Worm (Caenorhabditis elegans): ENCODE data around the gene col-118.

Gene col-118

ce11 chrIV:8847918-8848317 lies at the start of gene col-118:
Gene col-118 (plus strand): TSS chrIV:8848218.
- TF ChIP-seq F13H6.1 (tag; optimal IDR thresholded peaks at IDR 0.05) = no peak
- TF ChIP-seq hlh-13 (GFP tag; optimal IDR thresholded peaks at IDR 0.05) = no peak
- TF ChIP-seq ceh-18 (tag; optimal IDR thresholded peaks at IDR 0.05) = no peak
- TF ChIP-seq syd-9 (tag; optimal IDR thresholded peaks at IDR 0.05) = no peak
- TF ChIP-seq ztf-16 (tag; optimal IDR thresholded peaks at IDR 0.05) = no peak
- no peak for TF ChIP-seq ets-4 (tag; optimal IDR thresholded peaks at IDR 0.05)
- TF ChIP-seq K09A11.1 (tag; optimal IDR thresholded peaks at IDR 0.05; ENCODE audit: insufficient read depth) = no peak

- TF ChIP-seq K02D7.2 (tag; optimal IDR thresholded peaks at IDR 0.05) (no peak), ceh-14 (tag; optimal IDR thresholded peaks at IDR 0.05) (no peak), ceh-19 (GFP tag; optimal IDR thresholded peaks at IDR 0.05) (no peak), nhr-11 (tag; optimal IDR thresholded peaks at IDR 0.05) (no peak), pqm-1 (tag; optimal IDR thresholded peaks at IDR 0.05) (no peak), sdc-2 (tag; optimal IDR thresholded peaks at IDR 0.05) (no peak), pha-4 (tag; optimal IDR thresholded peaks at IDR 0.05) (no peak), hlh-8 (tag; optimal IDR thresholded peaks at IDR 0.05) (no peak)
Observed at ce11 chrIV:8798255-8798654, 49.8 kb upstream of the col-118 start, which contains the start of gene clec-182. Gene clec-182 (minus strand): TSS chrIV:8798355.

- TF ChIP-seq ama-1 (optimal IDR thresholded peaks at IDR 0.05) (no peak), Y22D7AL.16 (tag; optimal IDR thresholded peaks at IDR 0.05) (no peak), ref-2 (tag; optimal IDR thresholded peaks at IDR 0.05) (no peak), ceh-48 (tag; optimal IDR thresholded peaks at IDR 0.05) (no peak), elt-4 (tag; optimal IDR thresholded peaks at IDR 0.05) (no peak), fkh-10 (GFP tag; optimal IDR thresholded peaks at IDR 0.05) (no peak), hlh-15 (tag; optimal IDR thresholded peaks at IDR 0.05) (no peak), hlh-30 (tag; optimal IDR thresholded peaks at IDR 0.05; ENCODE audit: insufficient read depth) (no peak), fkh-6 (tag; optimal IDR thresholded peaks at IDR 0.05) (no peak), K02D7.2 (tag; optimal IDR thresholded peaks at IDR 0.05) (no peak), unc-86 (tag; optimal IDR thresholded peaks at IDR 0.05) (no peak), npax-4 (tag; optimal IDR thresholded peaks at IDR 0.05) (no peak), fax-1 (tag; optimal IDR thresholded peaks at IDR 0.05) (no peak), C08G9.2 (tag; optimal IDR thresholded peaks at IDR 0.05) (no peak), nfya-1 (tag; optimal IDR thresholded peaks at IDR 0.05) (no peak), pros-1 (tag; optimal IDR thresholded peaks at IDR 0.05) (no peak), ceh-22 (tag; optimal IDR thresholded peaks at IDR 0.05) (no peak), ceh-9 (tag; optimal IDR thresholded peaks at IDR 0.05) (no peak)
Observed at ce11 chrIV:8807327-8807726, 40.7 kb upstream of the col-118 start.

ce11 chrIV:8813614-8814013 lies 34.4 kb upstream of the col-118 start, which contains the start of gene exc-5:
Gene exc-5 (minus strand): TSS chrIV:8813670.
- no peak for TF ChIP-seq C38D4.7 (GFP tag; optimal IDR thresholded peaks at IDR 0.05)
- TF ChIP-seq unc-55 (GFP tag; optimal IDR thresholded peaks at IDR 0.05) = peak; percentile 75

ce11 chrIV:8815162-8815561 lies 32.9 kb upstream of the col-118 start:
- no peak for TF ChIP-seq ets-4 (tag; optimal IDR thresholded peaks at IDR 0.05)
- no peak for TF ChIP-seq ama-1 (optimal IDR thresholded peaks at IDR 0.05)
- no peak for TF ChIP-seq fax-1 (tag; optimal IDR thresholded peaks at IDR 0.05)
- TF ChIP-seq ceh-2 (tag; optimal IDR thresholded peaks at IDR 0.05) = no peak

- TF ChIP-seq ceh-45 (GFP tag; IDR thresholded peaks at IDR 0.05) (no peak), nhr-11 (tag; optimal IDR thresholded peaks at IDR 0.05) (no peak), ttx-3 (tag; optimal IDR thresholded peaks at IDR 0.05) (no peak), fkh-6 (tag; optimal IDR thresholded peaks at IDR 0.05) (no peak), che-1 (tag; optimal IDR thresholded peaks at IDR 0.05) (no peak)
Observed at ce11 chrIV:8816029-8816428, 32.0 kb upstream of the col-118 start, which contains the start of gene grsp-2. Gene grsp-2 (plus strand): TSS chrIV:8816329.
